Fruit fly (Drosophila melanogaster) whole organism, prepupa: Measurements from ENCODE around the gene GATAe.

Experiments used
- Blimp-1 ChIP-seq: fragments of 200-800 bp; sonication (Bioruptor generic); optimal IDR thresholded peaks from 3 replicates; lab custom pipeline; 2017; ENCODE audit warnings: missing biosample characterization, missing genetic modification characterization, mild to moderate bottlenecking, moderate library complexity, missing genetic modification reagents
- CG11762 ChIP-seq: fragments of 200-800 bp; sonication (Bioruptor generic); optimal IDR thresholded peaks from 3 replicates; lab custom pipeline; 2016; ENCODE audit warnings: missing biosample characterization, missing genetic modification characterization; ENCODE audit not compliant: insufficient read depth
- CG11902 ChIP-seq: fragments of 200-800 bp; sonication (Bioruptor generic); optimal IDR thresholded peaks from 3 replicates; lab custom pipeline; 2016; ENCODE audit warnings: missing biosample characterization, missing genetic modification characterization
- CG15336 ChIP-seq: fragments of 200-800 bp; sonication (Bioruptor generic); IDR thresholded peaks from 2 replicates; pipeline ENCODE4 v1.3.6; 2022; ENCODE audit warnings: missing biosample characterization, missing genetic modification characterization
- CG16779 ChIP-seq: fragments of 200-800 bp; sonication (Bioruptor generic); optimal IDR thresholded peaks from 3 replicates; lab custom pipeline; 2017; ENCODE audit warnings: missing biosample characterization, mild to moderate bottlenecking, missing genetic modification characterization
- CG31627 ChIP-seq: fragments of 200-800 bp; sonication (Bioruptor generic); optimal IDR thresholded peaks from 3 replicates; lab custom pipeline; 2016; ENCODE audit warnings: missing biosample characterization, missing genetic modification characterization
- CG32006 ChIP-seq: fragments of 200-800 bp; sonication (Bioruptor generic); optimal IDR thresholded peaks from 3 replicates; lab custom pipeline; 2017; ENCODE audit warnings: missing biosample characterization, mild to moderate bottlenecking, missing genetic modification characterization
- CG6163 ChIP-seq: fragments of 200-800 bp; sonication (Bioruptor generic); IDR thresholded peaks from 3 replicates; pipeline ENCODE4 v1.3.6; 2022; ENCODE audit warnings: missing biosample characterization, missing genetic modification characterization
- CG6276 ChIP-seq: fragments of 200-800 bp; sonication (Bioruptor generic); optimal IDR thresholded peaks from 2 replicates; lab custom pipeline; 2017; ENCODE audit warnings: missing biosample characterization, mild to moderate bottlenecking, missing genetic modification characterization
- CG6792 ChIP-seq: fragments of 200-800 bp; sonication (Bioruptor generic); optimal IDR thresholded peaks from 3 replicates; lab custom pipeline; 2016; ENCODE audit warnings: missing biosample characterization, missing genetic modification characterization
- CG6854 ChIP-seq: fragments of 200-800 bp; sonication (Bioruptor generic); optimal IDR thresholded peaks from 2 replicates; lab custom pipeline; 2017; ENCODE audit warnings: missing biosample characterization, mild to moderate bottlenecking, missing genetic modification characterization
- CG7368 ChIP-seq: fragments of 200-800 bp; sonication (Bioruptor generic); optimal IDR thresholded peaks from 3 replicates; lab custom pipeline; 2016; ENCODE audit warnings: missing biosample characterization, missing genetic modification characterization
- CG8119 ChIP-seq: fragments of 200-800 bp; sonication (Bioruptor generic); IDR thresholded peaks from 3 replicates; pipeline ENCODE4 v1.3.6; 2022; ENCODE audit warnings: missing biosample characterization, missing genetic modification characterization
- CG8319 ChIP-seq: fragments of 200-800 bp; sonication (Bioruptor generic); optimal IDR thresholded peaks from 3 replicates; lab custom pipeline; 2016; ENCODE audit warnings: missing biosample characterization, missing genetic modification characterization
- CG8632 ChIP-seq: fragments of 200-800 bp; sonication (Bioruptor generic); optimal IDR thresholded peaks from 3 replicates; lab custom pipeline; 2016; ENCODE audit warnings: missing biosample characterization, missing genetic modification characterization
- CG9139 ChIP-seq: fragments of 200-800 bp; sonication (Bioruptor generic); optimal IDR thresholded peaks from 3 replicates; lab custom pipeline; 2017; ENCODE audit warnings: missing biosample characterization, mild to moderate bottlenecking, missing genetic modification characterization
- Eip75B ChIP-seq: fragments of 200-800 bp; sonication (Bioruptor generic); optimal IDR thresholded peaks from 3 replicates; lab custom pipeline; 2016; ENCODE audit warnings: missing biosample characterization, missing genetic modification characterization
- Ets96B ChIP-seq: fragments of 200-800 bp; optimal IDR thresholded peaks from 2 replicates; lab custom pipeline; 2019; ENCODE audit warnings: missing biosample characterization, mild to moderate bottlenecking, missing genetic modification characterization, moderate library complexity
- Hr38 ChIP-seq: sonication (Bioruptor generic); optimal IDR thresholded peaks from 2 replicates; lab custom pipeline; 2016; ENCODE audit warnings: missing biosample characterization, missing genetic modification characterization
- Lpt ChIP-seq: fragments of 200-800 bp; sonication (Bioruptor generic); optimal IDR thresholded peaks from 3 replicates; lab custom pipeline; 2016; ENCODE audit warnings: missing biosample characterization, missing genetic modification characterization
- Met ChIP-seq: fragments of 200-800 bp; sonication (Bioruptor generic); optimal IDR thresholded peaks from 3 replicates; lab custom pipeline; 2016; ENCODE audit warnings: missing biosample characterization, missing genetic modification characterization
- OdsH ChIP-seq: fragments of 200-800 bp; sonication (Bioruptor generic); optimal IDR thresholded peaks from 3 replicates; lab custom pipeline; 2016; ENCODE audit warnings: missing biosample characterization, missing genetic modification characterization
- Smox ChIP-seq: fragments of 200-800 bp; sonication (Bioruptor generic); optimal IDR thresholded peaks from 3 replicates; lab custom pipeline; 2016; ENCODE audit warnings: missing biosample characterization, missing genetic modification characterization
- Sox102F ChIP-seq: fragments of 200-800 bp; sonication (Bioruptor generic); optimal IDR thresholded peaks from 2 replicates; lab custom pipeline; 2016; ENCODE audit warnings: missing biosample characterization, mild to moderate bottlenecking, missing genetic modification characterization
- Sox14 ChIP-seq: fragments of 200-800 bp; sonication (Bioruptor generic); optimal IDR thresholded peaks from 3 replicates; lab custom pipeline; 2016; ENCODE audit warnings: missing biosample characterization, missing genetic modification characterization
- Sox15 ChIP-seq: fragments of 200-800 bp; sonication (Bioruptor generic); optimal IDR thresholded peaks from 3 replicates; lab custom pipeline; 2016; ENCODE audit warnings: missing biosample characterization, missing genetic modification characterization
- achi ChIP-seq: fragments of 200-800 bp; sonication (Bioruptor generic); optimal IDR thresholded peaks from 3 replicates; lab custom pipeline; 2016; ENCODE audit warnings: missing biosample characterization, missing genetic modification characterization
- acj6 ChIP-seq: fragments of 200-800 bp; sonication (Bioruptor generic); optimal IDR thresholded peaks from 3 replicates; lab custom pipeline; 2016; ENCODE audit warnings: missing biosample characterization, missing genetic modification characterization
- cyc ChIP-seq: fragments of 200-800 bp; sonication (Bioruptor generic); optimal IDR thresholded peaks from 3 replicates; lab custom pipeline; 2016; ENCODE audit warnings: missing biosample characterization, missing genetic modification characterization
- dsx ChIP-seq: fragments of 200-800 bp; optimal IDR thresholded peaks from 3 replicates; lab custom pipeline; 2019; ENCODE audit warnings: missing biosample characterization, mild to moderate bottlenecking, missing genetic modification characterization, moderate library complexity; ENCODE audit not compliant: poor library complexity, severe bottlenecking
- eg ChIP-seq: fragments of 200-800 bp; sonication (Bioruptor generic); IDR thresholded peaks from 3 replicates; pipeline ENCODE4 v1.3.6; 2022; ENCODE audit warnings: missing biosample characterization, missing genetic modification characterization
- fkh ChIP-seq: fragments of 200-800 bp; sonication (Bioruptor generic); optimal IDR thresholded peaks from 3 replicates; lab custom pipeline; 2017; ENCODE audit warnings: missing biosample characterization, mild to moderate bottlenecking, missing genetic modification characterization, moderate library complexity
- lz ChIP-seq: fragments of 200-800 bp; sonication (Bioruptor generic); optimal IDR thresholded peaks from 3 replicates; lab custom pipeline; 2016; ENCODE audit warnings: missing biosample characterization, missing genetic modification characterization
- net ChIP-seq: fragments of 200-800 bp; sonication (Bioruptor generic); optimal IDR thresholded peaks from 3 replicates; lab custom pipeline; 2016; ENCODE audit warnings: missing biosample characterization, missing genetic modification characterization
- spab ChIP-seq: fragments of 200-800 bp; sonication (Bioruptor generic); optimal IDR thresholded peaks from 2 replicates; lab custom pipeline; 2017; ENCODE audit warnings: missing biosample characterization, mild to moderate bottlenecking, missing genetic modification characterization, missing genetic modification reagents
- ss ChIP-seq, 2 experiments: fragments of 200-800 bp; sonication (Bioruptor generic); optimal IDR thresholded peaks; 2 replicates in 1 of 2; 3 replicates in 1 of 2; lab custom pipeline; 2017 to 2018; ENCODE audit warnings: mild to moderate bottlenecking in 2 of 2, missing biosample characterization in 2 of 2, missing genetic modification characterization in 2 of 2, moderate library complexity in 1 of 2
- vri ChIP-seq: fragments of 200-800 bp; sonication (Bioruptor generic); optimal IDR thresholded peaks from 3 replicates; lab custom pipeline; 2016; ENCODE audit warnings: missing biosample characterization, mild to moderate bottlenecking, missing genetic modification characterization

GATAe gene

DNA sequence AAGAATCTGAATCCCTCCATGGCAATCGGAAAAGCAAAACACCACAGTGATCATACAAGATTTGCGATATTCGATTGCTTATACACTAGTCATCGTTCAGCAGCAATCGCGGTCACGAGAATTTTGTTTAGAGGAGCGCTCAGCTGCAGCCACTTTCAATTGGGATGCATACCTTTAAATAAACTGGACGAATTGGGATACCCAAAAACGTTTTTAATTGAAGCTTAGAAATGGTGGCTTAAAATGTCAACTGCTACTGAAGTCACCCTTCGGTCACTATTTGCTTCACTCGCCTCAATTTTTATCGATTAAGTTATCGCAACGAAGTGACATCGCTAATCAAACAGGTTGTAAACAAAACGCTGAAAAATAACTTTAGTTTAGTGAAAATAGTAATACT is 40.5 kb downstream of the GATAe start, which contains the start of the genes IKKbeta and CG5013 (continued):
- TF ChIP-seq vri (GFP tag; lab: Kevin White, UChicago) (no peak), dsx (GFP tag; lab: Kevin White, UChicago) (peak; percentile 11), Lpt (GFP tag; lab: Kevin White, UChicago) (no peak), CG8632 (GFP tag; lab: Kevin White, UChicago) (no peak), CG7368 (GFP tag; lab: Kevin White, UChicago) (no peak), net (no peak), Sox15 (GFP tag; lab: Kevin White, UChicago) (peak; percentile 15), cyc (peak; percentile 59), Blimp-1 (GFP tag; lab: Kevin White, UChicago) (no peak), Eip75B (GFP tag; lab: Kevin White, UChicago) (peak; percentile 43), Smox (GFP tag; lab: Kevin White, UChicago) (no peak), CG32006 (GFP tag; lab: Kevin White, UChicago) (peak; percentile 37), Ets96B (peak; percentile 23), ss (GFP tag; optimal IDR thresholded peaks at IDR 0.05; lab: Kevin White, UChicago) (peak in 1 of 2 experiments; percentile 16), lz (GFP tag; lab: Kevin White, UChicago) (peak; percentile 50), CG8319 (GFP tag; lab: Kevin White, UChicago) (no peak), CG6163 (GFP tag; lab: Robert Waterston, UW) (no peak), CG31627 (GFP tag; lab: Kevin White, UChicago) (peak; percentile 56), Met (no peak), Hr38 (GFP tag; lab: Kevin White, UChicago) (no peak), CG6792 (GFP tag; lab: Kevin White, UChicago) (no peak), achi (no peak), CG6854 (no peak), CG9139 (no peak), acj6 (GFP tag; lab: Kevin White, UChicago) (no peak), CG15336 (GFP tag; lab: Robert Waterston, UW) (0 out of 2 replicates have a peak, but pooled peaks have one; percentile 13), CG11902 (GFP tag; lab: Kevin White, UChicago) (peak; percentile 21), spab (GFP tag; lab: Kevin White, UChicago) (no peak)

- TF ChIP-seq acj6 (GFP tag; lab: Kevin White, UChicago) (no peak), cyc (no peak), Sox102F (GFP tag; lab: Kevin White, UChicago) (no peak), Sox14 (GFP tag; lab: Kevin White, UChicago) (peak; percentile 52), CG6276 (GFP tag; lab: Kevin White, UChicago) (no peak), CG9139 (no peak), fkh (peak; percentile 73)
These were observed 41.9 kb downstream of the GATAe start, which contains the start of gene msps for dm6 chr3R:16050621-16051328. Gene msps (plus strand): TSS chr3R:16050801.

dm6 chr3R:16051329-16051679 is 42.4 kb downstream of the GATAe start:
- TF ChIP-seq CG11762 (GFP tag; lab: Kevin White, UChicago) (no peak), OdsH (no peak), CG15336 (GFP tag; lab: Robert Waterston, UW) (peak; percentile 71), CG16779 (tag; lab: Kevin White, UChicago) (peak; percentile 4), CG8119 (GFP tag; lab: Robert Waterston, UW) (no peak), Eip75B (GFP tag; lab: Kevin White, UChicago) (no peak), CG32006 (GFP tag; lab: Kevin White, UChicago) (no peak), CG31627 (GFP tag; lab: Kevin White, UChicago) (peak; percentile 19), eg (peak; percentile 72; the same call in 2 of the 3 replicates), CG7368 (GFP tag; lab: Kevin White, UChicago) (peak; percentile 8), CG6163 (GFP tag; lab: Robert Waterston, UW) (peak; percentile 52; the same call in 2 of the 3 replicates), fkh (no peak)
